Worm (Caenorhabditis elegans) whole organism, L1 larva: ENCODE measurements around the gene ZK1058.9.

Source experiments
- C04F5.9 ChIP-seq: sonication (generic microtip); optimal IDR thresholded peaks from 2 replicates; lab custom pipeline; 2016; ENCODE audit warnings: missing genetic modification characterization, missing compliant biosample characterization
- C16A3.4 ChIP-seq: fragments of 150-350 bp; optimal IDR thresholded peaks from 2 replicates; lab custom pipeline; 2014; ENCODE audit warnings: missing biosample characterization, missing genetic modification characterization
- F16B12.6 ChIP-seq: fragments of 150-350 bp; optimal IDR thresholded peaks from 2 replicates; lab custom pipeline; 2014; ENCODE audit warnings: missing biosample characterization, missing genetic modification characterization
- alr-1 ChIP-seq: fragments of 200-800 bp; sonication (Bioruptor generic); optimal IDR thresholded peaks from 2 replicates; lab custom pipeline; 2018; ENCODE audit warnings: borderline replicate concordance, mild to moderate bottlenecking, missing genetic modification characterization, missing compliant biosample characterization
- ama-1 ChIP-seq: fragments of 150-350 bp; optimal IDR thresholded peaks from 2 replicates; lab custom pipeline; 2014
- blmp-1 ChIP-seq: fragments of 150-350 bp; optimal IDR thresholded peaks from 2 replicates; lab custom pipeline; 2014; ENCODE audit warnings: missing biosample characterization, missing genetic modification characterization
- ceh-63 ChIP-seq: fragments of 200-800 bp; sonication (Bioruptor generic); optimal IDR thresholded peaks from 2 replicates; lab custom pipeline; 2018; ENCODE audit warnings: mild to moderate bottlenecking, missing genetic modification characterization, missing compliant biosample characterization
- ceh-88 ChIP-seq: fragments of 200-800 bp; sonication (Bioruptor generic); IDR thresholded peaks from 2 replicates; pipeline ENCODE4 v1.3.6; 2022; ENCODE audit warnings: missing genetic modification characterization, missing compliant biosample characterization
- ceh-90 ChIP-seq: sonication (generic microtip); optimal IDR thresholded peaks from 2 replicates; lab custom pipeline; 2016; ENCODE audit warnings: missing genetic modification characterization, missing compliant biosample characterization
- ces-1 ChIP-seq: fragments of 150-350 bp; optimal IDR thresholded peaks from 2 replicates; lab custom pipeline; 2014; ENCODE audit warnings: missing biosample characterization, missing genetic modification reagents, missing genetic modification characterization
- dsc-1 ChIP-seq: sonication (generic microtip); optimal IDR thresholded peaks from 2 replicates; lab custom pipeline; 2016; ENCODE audit warnings: mild to moderate bottlenecking, missing genetic modification characterization, missing compliant biosample characterization
- efl-1 ChIP-seq, 4 experiments: fragments of 150-350 bp; optimal IDR thresholded peaks in 3 of 4; peaks in 1 of 4; 1 replicate in 1 of 4; 2 replicates in 3 of 4; lab custom pipeline; 2014; ENCODE audit warnings: missing biosample characterization in 2 of 4, missing genetic modification characterization in 2 of 4, missing genetic modification reagents in 2 of 4
- efl-3 ChIP-seq: fragments of 200-800 bp; sonication (Bioruptor generic); optimal IDR thresholded peaks from 2 replicates; lab custom pipeline; 2018; ENCODE audit warnings: mild to moderate bottlenecking, missing genetic modification characterization, missing compliant biosample characterization
- egl-13 ChIP-seq: sonication (generic microtip); optimal IDR thresholded peaks from 2 replicates; lab custom pipeline; 2016; ENCODE audit warnings: missing genotype, missing genetic modification reagents, missing genetic modification characterization, missing compliant biosample characterization
- egl-27 ChIP-seq, 2 experiments: fragments of 150-350 bp in 1 of 2; sonication (generic microtip); optimal IDR thresholded peaks; 3 replicates each; lab custom pipeline; 2017 to 2018; ENCODE audit warnings: missing biosample characterization in 2 of 2, missing genetic modification characterization in 2 of 2, missing genetic modification reagents in 2 of 2
- elt-2 ChIP-seq: sonication (generic microtip); optimal IDR thresholded peaks from 2 replicates; lab custom pipeline; 2016; ENCODE audit warnings: missing genetic modification characterization, mild to moderate bottlenecking, inconsistent platforms, missing compliant biosample characterization, missing genetic modification reagents
- elt-3 ChIP-seq, 6 experiments: fragments of 150-350 bp in 1 of 6; sonication (generic microtip); optimal IDR thresholded peaks; 2 replicates each; lab custom pipeline; 2017 to 2018; ENCODE audit warnings: missing biosample characterization in 6 of 6, missing genetic modification characterization in 6 of 6, inconsistent platforms in 1 of 6
- ets-5 ChIP-seq: fragments of 200-800 bp; sonication (Bioruptor generic); IDR thresholded peaks from 2 replicates; pipeline ENCODE4 v1.3.6; 2022; ENCODE audit warnings: missing genetic modification characterization, missing compliant biosample characterization
- fkh-10 ChIP-seq: sonication (generic microtip); optimal IDR thresholded peaks from 2 replicates; lab custom pipeline; 2017; ENCODE audit warnings: missing biosample characterization, missing genetic modification reagents, missing genetic modification characterization
- fkh-4 ChIP-seq: sonication (generic microtip); optimal IDR thresholded peaks from 2 replicates; lab custom pipeline; 2016; ENCODE audit warnings: missing compliant biosample characterization, missing genetic modification characterization, borderline replicate concordance
- fkh-8 ChIP-seq: sonication (generic microtip); optimal IDR thresholded peaks from 2 replicates; lab custom pipeline; 2016; ENCODE audit warnings: mild to moderate bottlenecking, missing genetic modification characterization, missing compliant biosample characterization
- fos-1 ChIP-seq: fragments of 150-350 bp; optimal IDR thresholded peaks from 2 replicates; lab custom pipeline; 2014; ENCODE audit warnings: missing biosample characterization, missing genetic modification characterization
- grh-1 ChIP-seq: fragments of 200-800 bp; sonication (Bioruptor generic); IDR thresholded peaks from 2 replicates; pipeline ENCODE4 v1.3.6; 2022; ENCODE audit warnings: missing genetic modification reagents, missing genetic modification characterization, missing compliant biosample characterization
- hlh-17 ChIP-seq: fragments of 200-800 bp; sonication (Bioruptor generic); optimal IDR thresholded peaks from 2 replicates; lab custom pipeline; 2018; ENCODE audit warnings: missing genetic modification characterization, mild to moderate bottlenecking, missing compliant biosample characterization, moderate library complexity, borderline replicate concordance
- hpl-2 ChIP-seq: fragments of 150-350 bp; optimal IDR thresholded peaks from 2 replicates; lab custom pipeline; 2014; ENCODE audit warnings: missing biosample characterization, missing genetic modification reagents, missing genetic modification characterization
- isw-1 ChIP-seq: fragments of 200-800 bp; sonication (Bioruptor generic); IDR thresholded peaks from 2 replicates; pipeline ENCODE4 v1.3.6; 2022; ENCODE audit warnings: missing genetic modification characterization, missing compliant biosample characterization
- jun-1 ChIP-seq: fragments of 150-350 bp; optimal IDR thresholded peaks from 2 replicates; lab custom pipeline; 2014; ENCODE audit warnings: missing biosample characterization, missing genetic modification reagents, missing genetic modification characterization
- lin-14 ChIP-seq: fragments of 200-800 bp; sonication (Bioruptor generic); optimal IDR thresholded peaks from 2 replicates; lab custom pipeline; 2018; ENCODE audit warnings: mild to moderate bottlenecking, missing genetic modification characterization, moderate library complexity, missing compliant biosample characterization
- lin-35 ChIP-seq, 2 experiments: fragments of 150-350 bp; optimal IDR thresholded peaks; 2 replicates each; lab custom pipeline; 2014; ENCODE audit warnings: missing biosample characterization in 2 of 2, missing genetic modification characterization in 2 of 2, missing genetic modification reagents in 2 of 2
- lin-39 ChIP-seq: fragments of 150-350 bp; optimal IDR thresholded peaks from 2 replicates; lab custom pipeline; 2014; ENCODE audit warnings: missing biosample characterization, missing genetic modification reagents, missing genetic modification characterization
- lir-3 ChIP-seq: sonication (generic microtip); optimal IDR thresholded peaks from 2 replicates; lab custom pipeline; 2016; ENCODE audit warnings: mild to moderate bottlenecking, missing genetic modification characterization, moderate library complexity, missing compliant biosample characterization; ENCODE audit not compliant: poor library complexity
- mab-9 ChIP-seq: fragments of 200-800 bp; sonication (Bioruptor generic); IDR thresholded peaks from 2 replicates; pipeline ENCODE4 v1.3.6; 2022; ENCODE audit warnings: missing genetic modification reagents, missing genetic modification characterization, missing compliant biosample characterization
- mdl-1 ChIP-seq, 2 experiments: fragments of 150-350 bp; optimal IDR thresholded peaks; 2 replicates each; lab custom pipeline; 2014 to 2017; ENCODE audit warnings: missing biosample characterization in 2 of 2, missing genetic modification characterization in 2 of 2, inconsistent platforms in 1 of 2
- nhr-11 ChIP-seq: fragments of 150-350 bp; optimal IDR thresholded peaks from 2 replicates; lab custom pipeline; 2014; ENCODE audit warnings: missing biosample characterization, missing genetic modification characterization
- nhr-12 ChIP-seq: sonication (generic microtip); optimal IDR thresholded peaks from 2 replicates; lab custom pipeline; 2017; ENCODE audit warnings: missing biosample characterization, missing genetic modification characterization
- nhr-20 ChIP-seq: sonication (generic microtip); optimal IDR thresholded peaks from 2 replicates; lab custom pipeline; 2016; ENCODE audit warnings: mild to moderate bottlenecking, missing genetic modification characterization, missing compliant biosample characterization
- nhr-237 ChIP-seq: fragments of 150-350 bp; optimal IDR thresholded peaks from 2 replicates; lab custom pipeline; 2014; ENCODE audit warnings: missing biosample characterization, missing genetic modification characterization
- nhr-28 ChIP-seq: fragments of 150-350 bp; optimal IDR thresholded peaks from 2 replicates; lab custom pipeline; 2014; ENCODE audit warnings: missing biosample characterization, missing genetic modification characterization
- nhr-47 ChIP-seq: sonication (generic microtip); optimal IDR thresholded peaks from 2 replicates; lab custom pipeline; 2016; ENCODE audit warnings: mild to moderate bottlenecking, missing genetic modification characterization, moderate library complexity, missing compliant biosample characterization
- nhr-77 ChIP-seq: fragments of 150-350 bp; optimal IDR thresholded peaks from 2 replicates; lab custom pipeline; 2014; ENCODE audit warnings: missing biosample characterization, missing genetic modification characterization
- nhr-90 ChIP-seq: sonication (generic microtip); optimal IDR thresholded peaks from 2 replicates; lab custom pipeline; 2016; ENCODE audit warnings: mild to moderate bottlenecking, missing genetic modification characterization, missing compliant biosample characterization; ENCODE audit not compliant: poor library complexity
- skn-1 ChIP-seq: fragments of 150-350 bp; optimal IDR thresholded peaks from 2 replicates; lab custom pipeline; 2014; ENCODE audit warnings: missing biosample characterization, missing genetic modification characterization
- sox-4 ChIP-seq: sonication (generic microtip); optimal IDR thresholded peaks from 2 replicates; lab custom pipeline; 2016; ENCODE audit warnings: missing genetic modification characterization, missing compliant biosample characterization
- sptf-1 ChIP-seq: fragments of 150-350 bp; optimal IDR thresholded peaks from 2 replicates; lab custom pipeline; 2014; ENCODE audit warnings: missing biosample characterization, missing genetic modification characterization
- sup-37 ChIP-seq: fragments of 200-800 bp; sonication (Bioruptor generic); optimal IDR thresholded peaks from 2 replicates; lab custom pipeline; 2018; ENCODE audit warnings: mild to moderate bottlenecking, missing genetic modification characterization, missing compliant biosample characterization
- swsn-7 ChIP-seq: sonication (generic microtip); optimal IDR thresholded peaks from 2 replicates; lab custom pipeline; 2016; ENCODE audit warnings: missing genetic modification characterization, missing compliant biosample characterization
- unc-130 ChIP-seq: fragments of 150-350 bp; optimal IDR thresholded peaks from 2 replicates; lab custom pipeline; 2017; ENCODE audit warnings: missing biosample characterization, missing genetic modification characterization, inconsistent platforms
- unc-62 ChIP-seq: fragments of 150-350 bp; optimal IDR thresholded peaks from 2 replicates; lab custom pipeline; 2014; ENCODE audit warnings: missing biosample characterization, missing genetic modification reagents, missing genetic modification characterization
- unc-98 ChIP-seq: fragments of 200-800 bp; sonication (Bioruptor generic); IDR thresholded peaks from 2 replicates; pipeline ENCODE4 v1.3.6; 2022; ENCODE audit warnings: missing genetic modification characterization, missing compliant biosample characterization
- vab-15 ChIP-seq: sonication (generic microtip); optimal IDR thresholded peaks from 2 replicates; lab custom pipeline; 2017; ENCODE audit warnings: missing genotype, mild to moderate bottlenecking, missing genetic modification characterization, missing compliant biosample characterization
- xbp-1 ChIP-seq: sonication (generic microtip); optimal IDR thresholded peaks from 2 replicates; lab custom pipeline; 2016; ENCODE audit warnings: missing genetic modification characterization, missing compliant biosample characterization
- ztf-11 ChIP-seq, 2 experiments: sonication (generic microtip); optimal IDR thresholded peaks; 2 replicates each; lab custom pipeline; 2016 to 2017; ENCODE audit warnings: missing genetic modification characterization in 2 of 2, missing biosample characterization in 1 of 2, missing compliant biosample characterization in 1 of 2
- ztf-4 ChIP-seq: fragments of 150-350 bp; optimal IDR thresholded peaks from 2 replicates; lab custom pipeline; 2014; ENCODE audit warnings: missing biosample characterization, missing genetic modification characterization

ZK1058.9 gene

ce11 chrIII:3908205-3908604 lies 17.8 kb downstream of the ZK1058.9 start:
- TF ChIP-seq ceh-63 (GFP tag; lab: Kevin White, UChicago) (no peak), mab-9 (GFP tag; lab: Robert Waterston, UW) (no peak), ama-1 (lab: Kevin White, UChicago) (no peak), elt-3 (tag; optimal IDR thresholded peaks at IDR 0.05; lab: Kevin White, UChicago) (no peak), ceh-88 (GFP tag; lab: Robert Waterston, UW) (no peak), F16B12.6 (tag; lab: Kevin White, UChicago) (no peak), hlh-17 (GFP tag; lab: Kevin White, UChicago) (no peak), C04F5.9 (tag; lab: Kevin White, UChicago) (no peak), ces-1 (no peak), efl-1 (optimal IDR thresholded peaks at IDR 0.05; lab: Kevin White, UChicago) (peak in 1 of 2 experiments; percentile 18), efl-1 (GFP tag; optimal IDR thresholded peaks at IDR 0.05 in 1 of 2; lab: Kevin White, UChicago) (no peak), ztf-4 (tag; lab: Kevin White, UChicago) (no peak), ceh-90 (tag; lab: Kevin White, UChicago) (no peak), fos-1 (tag; lab: Kevin White, UChicago) (no peak), nhr-90 (tag; lab: Kevin White, UChicago) (no peak), lin-35 (GFP tag; optimal IDR thresholded peaks at IDR 0.05; lab: Kevin White, UChicago) (peak; percentile 31 to 45), unc-62 (GFP tag; lab: Kevin White, UChicago) (no peak), lin-14 (GFP tag; lab: Kevin White, UChicago) (peak; percentile 82), grh-1 (no peak), egl-13 (tag; lab: Kevin White, UChicago) (no peak), xbp-1 (tag; lab: Kevin White, UChicago) (no peak), egl-27 (tag; optimal IDR thresholded peaks at IDR 0.05; lab: Kevin White, UChicago) (no peak), nhr-47 (tag; lab: Kevin White, UChicago) (no peak), nhr-237 (no peak), elt-2 (no peak), C16A3.4 (no peak), fkh-10 (GFP tag; lab: Kevin White, UChicago) (no peak), nhr-20 (tag; lab: Kevin White, UChicago) (peak; percentile 72), sup-37 (GFP tag; lab: Kevin White, UChicago) (no peak), unc-130 (tag; lab: Kevin White, UChicago) (no peak), alr-1 (tag; lab: Kevin White, UChicago) (no peak), vab-15 (tag; lab: Kevin White, UChicago) (no peak), blmp-1 (tag; lab: Kevin White, UChicago) (no peak), jun-1 (no peak), sox-4 (tag; lab: Kevin White, UChicago) (no peak), nhr-12 (no peak), nhr-77 (tag; lab: Kevin White, UChicago) (no peak), lin-39 (no peak), lir-3 (tag; lab: Kevin White, UChicago) (no peak), nhr-28 (tag; lab: Kevin White, UChicago) (no peak), unc-98 (no peak), sptf-1 (no peak), fkh-4 (no peak), hpl-2 (GFP tag; lab: Kevin White, UChicago) (no peak), nhr-11 (tag; lab: Kevin White, UChicago) (no peak), swsn-7 (tag; lab: Kevin White, UChicago) (peak; percentile 15), ztf-11 (tag; optimal IDR thresholded peaks at IDR 0.05; lab: Kevin White, UChicago) (no peak), isw-1 (GFP tag; lab: Robert Waterston, UW) (no peak), efl-3 (GFP tag; lab: Kevin White, UChicago) (no peak), skn-1 (no peak), ets-5 (GFP tag; lab: Robert Waterston, UW) (no peak), mdl-1 (tag; optimal IDR thresholded peaks at IDR 0.05; lab: Kevin White, UChicago) (no peak), fkh-8 (tag; lab: Kevin White, UChicago) (no peak), dsc-1 (tag; lab: Kevin White, UChicago) (no peak)
